Worm (Caenorhabditis elegans): Measurements from ENCODE around the gene nhr-154.

DNA sequence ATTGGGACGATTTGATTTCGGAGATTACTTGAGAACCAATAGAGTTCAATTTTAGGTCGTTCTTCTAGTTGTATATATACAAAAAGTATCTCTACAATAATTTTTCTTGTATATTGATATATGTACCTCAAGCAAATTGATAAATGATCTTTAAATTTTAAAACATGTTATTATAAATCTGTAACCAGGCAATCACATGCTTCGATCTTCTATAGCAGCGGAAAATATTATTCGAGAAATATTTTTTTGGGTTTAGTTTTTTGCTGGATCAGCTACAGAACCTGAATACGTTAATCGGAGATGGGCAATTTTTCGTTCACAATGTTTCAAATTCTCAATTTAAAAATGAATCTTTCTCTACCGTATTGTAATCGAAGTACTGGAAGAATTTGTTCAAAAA, 12.3 kb upstream of the nhr-154 start, which contains the start of gene R07B7.12:
- TF ChIP-seq mep-1 (tag; optimal IDR thresholded peaks at IDR 0.05) (no peak), unc-120 (tag; optimal IDR thresholded peaks at IDR 0.05; ENCODE audit: poor library complexity, severe bottlenecking) (no peak), blmp-1 (tag; optimal IDR thresholded peaks at IDR 0.05) (no peak), nhr-12 (tag; optimal IDR thresholded peaks at IDR 0.05) (no peak), cnd-1 (tag; optimal IDR thresholded peaks at IDR 0.05) (no peak)

Data from whole organism, mixed stage, embryonic.